In genomic region chr2L:20240171-20240570, dm6 we compare ENCODE assay signal across 2 fruit fly cellular contexts.
TF ChIP-seq lines count a peak whose summit lies in the region.

No protein-coding gene starts in this region.

- no peak for TF ChIP-seq CTCF in whole organism, embryonic (GFP tag; optimal IDR thresholded peaks at IDR 0.05; lab: Kevin White, UChicago)

TF ChIP-seq in whole organism, adult, 20 proteins besides CTCF, POLR2A, EP300 and RAD21:
- TF ChIP-seq CG33017 (tag; optimal IDR thresholded peaks at IDR 0.05; lab: Kevin White, UChicago) (no peak), kay (GFP tag; lab: Kevin White, UChicago; ENCODE audit: borderline replicate concordance) (peak; percentile 54)
TF ChIP-seq in whole organism, adult: peak in this region for 1.

TF ChIP-seq in whole organism, embryonic, 481 proteins besides CTCF, POLR2A, EP300 and RAD21:
- TF ChIP-seq sens (GFP tag; lab: Kevin White, UChicago) (peak; percentile 56), CG6254 (GFP tag; optimal IDR thresholded peaks at IDR 0.05; lab: Kevin White, UChicago) (no peak), scrt (GFP tag; optimal IDR thresholded peaks at IDR 0.05; lab: Kevin White, UChicago) (peak; percentile 34)

Comparison
In these comparisons a context has a peak if more than half of its experiments do, and no peak if none do; other contexts are left out.
1. Of the 1 proteins assayed by ChIP-seq in both whole organism, embryonic and whole organism, adult: peak only in whole organism, embryonic: none; only in whole organism, adult: kay; in both: none; in neither: 0.